Worm (Caenorhabditis elegans) whole organism, mixed stage, embryonic: ENCODE data around the gene pqn-80.

Source experiments
- M03D4.4 ChIP-seq: sonication (generic microtip); optimal IDR thresholded peaks from 2 replicates; lab custom pipeline; 2017; ENCODE audit warnings: mild to moderate bottlenecking, missing genetic modification characterization, missing compliant biosample characterization
- bed-3 ChIP-seq: fragments of 200-800 bp; sonication (Bioruptor generic); optimal IDR thresholded peaks from 3 replicates; lab custom pipeline; 2018; ENCODE audit warnings: mild to moderate bottlenecking, missing genetic modification characterization, moderate library complexity, missing compliant biosample characterization
- blmp-1 ChIP-seq: fragments of 150-350 bp; optimal IDR thresholded peaks from 2 replicates; lab custom pipeline; 2014; ENCODE audit warnings: missing biosample characterization, missing genetic modification characterization
- ceh-39 ChIP-seq: fragments of 150-350 bp; optimal IDR thresholded peaks from 2 replicates; lab custom pipeline; 2014; ENCODE audit warnings: missing biosample characterization, missing genetic modification characterization
- ces-1 ChIP-seq: fragments of 150-350 bp; optimal IDR thresholded peaks from 2 replicates; lab custom pipeline; 2014; ENCODE audit warnings: missing biosample characterization, missing genetic modification reagents, missing genetic modification characterization
- drap-1 ChIP-seq: fragments of 200-800 bp; sonication (Bioruptor generic); optimal IDR thresholded peaks from 3 replicates; lab custom pipeline; 2018; ENCODE audit warnings: mild to moderate bottlenecking, missing genetic modification characterization, missing compliant biosample characterization
- elt-1 ChIP-seq: sonication (generic microtip); optimal IDR thresholded peaks from 2 replicates; lab custom pipeline; 2017; ENCODE audit warnings: missing genetic modification characterization, mild to moderate bottlenecking, missing compliant biosample characterization, antibody characterized with exemption, moderate library complexity, borderline replicate concordance; ENCODE audit not compliant: insufficient read depth
- elt-3 ChIP-seq: fragments of 150-350 bp; optimal IDR thresholded peaks from 2 replicates; lab custom pipeline; 2014; ENCODE audit warnings: missing biosample characterization, missing genetic modification characterization
- ham-2 ChIP-seq: fragments of 200-800 bp; sonication (Bioruptor generic); optimal IDR thresholded peaks from 2 replicates; lab custom pipeline; 2018; ENCODE audit warnings: mild to moderate bottlenecking, missing genetic modification characterization, missing compliant biosample characterization
- hlh-1 ChIP-seq: fragments of 150-350 bp; optimal IDR thresholded peaks from 2 replicates; lab custom pipeline; 2014; ENCODE audit warnings: missing biosample characterization, missing genetic modification reagents, missing genetic modification characterization
- lin-13 ChIP-seq: fragments of 150-350 bp; optimal IDR thresholded peaks from 2 replicates; lab custom pipeline; 2014; ENCODE audit warnings: missing biosample characterization, missing genetic modification characterization
- lsy-2 ChIP-seq: fragments of 150-350 bp; optimal IDR thresholded peaks from 2 replicates; lab custom pipeline; 2014; ENCODE audit warnings: missing biosample characterization, missing genetic modification characterization
- mab-5 ChIP-seq: fragments of 150-350 bp; optimal IDR thresholded peaks from 2 replicates; lab custom pipeline; 2014; ENCODE audit warnings: missing biosample characterization, missing genetic modification characterization
- mep-1 ChIP-seq: fragments of 150-350 bp; optimal IDR thresholded peaks from 2 replicates; lab custom pipeline; 2017; ENCODE audit warnings: missing biosample characterization, missing genetic modification reagents, missing genetic modification characterization, inconsistent platforms
- mls-2 ChIP-seq: sonication (generic microtip); optimal IDR thresholded peaks from 2 replicates; lab custom pipeline; 2016; ENCODE audit warnings: mild to moderate bottlenecking, missing genetic modification characterization, moderate library complexity, missing compliant biosample characterization
- nhr-12 ChIP-seq: fragments of 150-350 bp; optimal IDR thresholded peaks from 2 replicates; lab custom pipeline; 2014; ENCODE audit warnings: missing biosample characterization, missing genetic modification characterization
- nhr-237 ChIP-seq: fragments of 150-350 bp; optimal IDR thresholded peaks from 2 replicates; lab custom pipeline; 2014; ENCODE audit warnings: missing biosample characterization, missing genetic modification characterization
- nhr-76 ChIP-seq: sonication (generic microtip); optimal IDR thresholded peaks from 2 replicates; lab custom pipeline; 2017; ENCODE audit warnings: missing biosample characterization, missing genetic modification characterization
- pha-4 ChIP-seq: fragments of 150-350 bp; optimal IDR thresholded peaks from 2 replicates; lab custom pipeline; 2018; ENCODE audit warnings: missing biosample characterization, missing genetic modification reagents, missing genetic modification characterization
- sem-2 ChIP-seq: fragments of 200-800 bp; sonication (Bioruptor generic); optimal IDR thresholded peaks from 2 replicates; lab custom pipeline; 2018; ENCODE audit warnings: mild to moderate bottlenecking, missing genetic modification characterization, missing compliant biosample characterization
- snpc-4 ChIP-seq: fragments of 150-350 bp; optimal IDR thresholded peaks from 2 replicates; lab custom pipeline; 2014; ENCODE audit warnings: missing biosample characterization, missing genetic modification characterization
- sptf-1 ChIP-seq: sonication (generic microtip); optimal IDR thresholded peaks from 2 replicates; lab custom pipeline; 2017; ENCODE audit warnings: mild to moderate bottlenecking, missing genetic modification characterization, moderate library complexity, missing compliant biosample characterization
- tbx-8 ChIP-seq: fragments of 200-800 bp; sonication (Bioruptor generic); optimal IDR thresholded peaks from 2 replicates; lab custom pipeline; 2018; ENCODE audit warnings: mild to moderate bottlenecking, missing genetic modification characterization, moderate library complexity, missing compliant biosample characterization
- unc-120 ChIP-seq: sonication (generic microtip); optimal IDR thresholded peaks from 2 replicates; lab custom pipeline; 2017; ENCODE audit warnings: missing genetic modification characterization, missing compliant biosample characterization; ENCODE audit not compliant: poor library complexity, severe bottlenecking
- unc-39 ChIP-seq: fragments of 150-350 bp; optimal IDR thresholded peaks from 2 replicates; lab custom pipeline; 2014; ENCODE audit warnings: missing biosample characterization, missing genetic modification characterization
- unc-62 ChIP-seq: fragments of 150-350 bp; optimal IDR thresholded peaks from 2 replicates; lab custom pipeline; 2014; ENCODE audit warnings: missing biosample characterization, missing genetic modification reagents, missing genetic modification characterization
- zip-8 ChIP-seq: fragments of 150-350 bp; optimal IDR thresholded peaks from 2 replicates; lab custom pipeline; 2014; ENCODE audit warnings: missing biosample characterization, missing genetic modification characterization

Gene pqn-80

ce11 chrIII:12687382-12687781 is 61.0 kb downstream of the pqn-80 start:
- TF ChIP-seq blmp-1 (tag; lab: Kevin White, UChicago) (no peak), zip-8 (no peak), M03D4.4 (tag; lab: Kevin White, UChicago) (no peak), nhr-12 (tag; lab: Kevin White, UChicago) (no peak), ces-1 (GFP tag; lab: Kevin White, UChicago) (no peak), mls-2 (tag; lab: Kevin White, UChicago) (no peak), ceh-39 (tag; lab: Kevin White, UChicago) (no peak), drap-1 (GFP tag; lab: Kevin White, UChicago) (no peak), tbx-8 (GFP tag; lab: Kevin White, UChicago) (no peak), sptf-1 (tag; lab: Kevin White, UChicago) (no peak), nhr-76 (tag; lab: Kevin White, UChicago) (no peak)

- TF ChIP-seq nhr-237 (tag; lab: Kevin White, UChicago) (peak; percentile 93), lin-13 (tag; lab: Kevin White, UChicago) (peak; percentile 84), ceh-39 (tag; lab: Kevin White, UChicago) (peak; percentile 89), mls-2 (tag; lab: Kevin White, UChicago) (no peak), bed-3 (GFP tag; lab: Kevin White, UChicago) (no peak), mep-1 (peak; percentile 92), sptf-1 (tag; lab: Kevin White, UChicago) (peak; percentile 31), pha-4 (tag; lab: Kevin White, UChicago) (peak; percentile 48), ces-1 (GFP tag; lab: Kevin White, UChicago) (peak; percentile 72), hlh-1 (tag; lab: Kevin White, UChicago) (peak; percentile 5), lsy-2 (tag; lab: Kevin White, UChicago) (peak; percentile 80), blmp-1 (tag; lab: Kevin White, UChicago) (peak; percentile 32), snpc-4 (tag; lab: Kevin White, UChicago) (no peak), mab-5 (peak; percentile 73)
Observed at ce11 chrIII:12687872-12688375, 61.6 kb downstream of the pqn-80 start, which contains the start of the genes rsp-3 and spin-4. rsp-3 (minus strand) TSS chrIII:12687922. spin-4 (plus strand) TSS chrIII:12688318.

- TF ChIP-seq nhr-12 (tag; lab: Kevin White, UChicago) = no peak
- TF ChIP-seq ham-2 = no peak
- TF ChIP-seq sptf-1 (tag; lab: Kevin White, UChicago) = no peak
- TF ChIP-seq sem-2 = no peak
- TF ChIP-seq unc-120 (tag; lab: Kevin White, UChicago) = no peak
- no peak for TF ChIP-seq nhr-237 (tag; lab: Kevin White, UChicago)
- TF ChIP-seq mls-2 (tag; lab: Kevin White, UChicago) = no peak
- TF ChIP-seq bed-3 (GFP tag; lab: Kevin White, UChicago) = no peak
- no peak for TF ChIP-seq tbx-8 (GFP tag; lab: Kevin White, UChicago)
- no peak for TF ChIP-seq zip-8
- no peak for TF ChIP-seq lsy-2 (tag; lab: Kevin White, UChicago)
- no peak for TF ChIP-seq drap-1 (GFP tag; lab: Kevin White, UChicago)
- TF ChIP-seq elt-3 (tag; lab: Kevin White, UChicago) = no peak
- TF ChIP-seq snpc-4 (tag; lab: Kevin White, UChicago) = no peak
- TF ChIP-seq, all 35 proteins: peak for 0
Observed at ce11 chrIII:12697591-12697990, 71.2 kb downstream of the pqn-80 start.

DNA sequence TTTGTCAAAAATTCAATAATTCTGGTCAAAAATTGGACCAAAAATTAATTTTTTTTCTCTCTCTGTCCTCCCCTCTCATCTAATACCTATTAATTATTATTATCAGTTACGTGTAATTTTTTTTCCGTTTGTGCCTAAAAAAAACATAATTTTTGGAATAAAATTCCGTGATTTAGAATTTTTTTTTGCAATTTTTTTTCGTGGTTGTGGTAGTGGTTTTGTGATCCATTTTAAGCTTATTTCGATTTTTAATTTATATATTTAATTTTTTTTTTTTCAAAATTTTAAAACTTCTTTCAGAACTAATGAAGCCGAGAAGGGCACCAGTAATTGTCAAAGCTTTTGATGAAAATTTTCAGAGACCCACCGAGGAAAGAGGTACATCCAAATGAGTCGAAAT is 72.8 kb downstream of the pqn-80 start, which contains the start of gene sas-1:
TSS of gene sas-1 (plus strand) at position 301 of the 400 bp plus-strand sequence.
- TF ChIP-seq elt-1 (tag; lab: Kevin White, UChicago) (no peak), snpc-4 (tag; lab: Kevin White, UChicago) (no peak), blmp-1 (tag; lab: Kevin White, UChicago) (no peak), ceh-39 (tag; lab: Kevin White, UChicago) (no peak), lsy-2 (tag; lab: Kevin White, UChicago) (no peak), unc-39 (no peak), unc-62 (GFP tag; lab: Kevin White, UChicago) (no peak), drap-1 (GFP tag; lab: Kevin White, UChicago) (no peak), bed-3 (GFP tag; lab: Kevin White, UChicago) (no peak), tbx-8 (GFP tag; lab: Kevin White, UChicago) (no peak), sem-2 (no peak)
